Worm (Caenorhabditis elegans): ENCODE results near the gene sro-1.

- TF ChIP-seq klf-2 (GFP tag; conservative IDR thresholded peaks at IDR 0.05) = no peak
- no peak for TF ChIP-seq ztf-23 (GFP tag; IDR thresholded peaks at IDR 0.05)
- TF ChIP-seq T22C8.4 (GFP tag; IDR thresholded peaks at IDR 0.05) = no peak
- TF ChIP-seq flt-1 (GFP tag; IDR thresholded peaks at IDR 0.05) = no peak
- TF ChIP-seq cog-1 (tag; optimal IDR thresholded peaks at IDR 0.05) = no peak
- no peak for TF ChIP-seq ref-1 (GFP tag; conservative IDR thresholded peaks at IDR 0.05)
- TF ChIP-seq tab-1 (GFP tag; IDR thresholded peaks at IDR 0.05) = no peak
- TF ChIP-seq med-1 (GFP tag; optimal IDR thresholded peaks at IDR 0.05; ENCODE audit: insufficient read depth) = no peak
- no peak for TF ChIP-seq ztf-29 (GFP tag; IDR thresholded peaks at IDR 0.05)
Measured at ce11 chrII:7499390-7499789, 34.0 kb upstream of the sro-1 start, which contains the start of gene srab-14.
